Worm (Caenorhabditis elegans): ENCODE measurements around the gene Y97E10AR.2.

Gene Y97E10AR.2

ce11 chrV:7978798-7979197 is 17.2 kb upstream of the Y97E10AR.2 start (continued):
- TF ChIP-seq hrde-1 (tag; optimal IDR thresholded peaks at IDR 0.05; ENCODE audit: borderline replicate concordance) = no peak
- TF ChIP-seq nfya-2 (GFP tag; IDR thresholded peaks at IDR 0.05) = no peak
- peak; percentile 49 for TF ChIP-seq ceh-27 (GFP tag; optimal IDR thresholded peaks at IDR 0.05)
- no peak for TF ChIP-seq pbrm-1 (GFP tag; IDR thresholded peaks at IDR 0.05)
- no peak for TF ChIP-seq F37B4.10 (GFP tag; IDR thresholded peaks at IDR 0.05)
- TF ChIP-seq mcd-1 (GFP tag; IDR thresholded peaks at IDR 0.05) = 0 out of 2 replicates have a peak, but pooled peaks have one; percentile 22
- no peak for TF ChIP-seq F10E7.11 (tag; optimal IDR thresholded peaks at IDR 0.05)

ce11 chrV:7980370-7980987 is 15.5 kb upstream of the Y97E10AR.2 start:
- TF ChIP-seq let-607 (tag; optimal IDR thresholded peaks at IDR 0.05) = no peak
- no peak for TF ChIP-seq unc-62 (GFP tag; optimal IDR thresholded peaks at IDR 0.05)
- TF ChIP-seq lag-1 (GFP tag; IDR thresholded peaks at IDR 0.05) = no peak
- TF ChIP-seq somi-1 (GFP tag; optimal IDR thresholded peaks at IDR 0.05) = peak; percentile 20
- TF ChIP-seq ceh-100 (GFP tag; IDR thresholded peaks at IDR 0.05) = no peak
- TF ChIP-seq madf-10 (tag; optimal IDR thresholded peaks at IDR 0.05) = no peak
- no peak for TF ChIP-seq atf-7 (tag; optimal IDR thresholded peaks at IDR 0.05)
- TF ChIP-seq nhr-90 (tag; optimal IDR thresholded peaks at IDR 0.05) = no peak
- no peak for TF ChIP-seq mxl-1 (tag; optimal IDR thresholded peaks at IDR 0.05)
- no peak for TF ChIP-seq aptf-2 (GFP tag; conservative IDR thresholded peaks at IDR 0.05)
- TF ChIP-seq cebp-1 (GFP tag; IDR thresholded peaks at IDR 0.05) = no peak
- peak; percentile 25 for TF ChIP-seq cebp-1 (tag; optimal IDR thresholded peaks at IDR 0.05)
- TF ChIP-seq zfh-2 (GFP tag; conservative IDR thresholded peaks at IDR 0.05) = peak; percentile 56
- TF ChIP-seq tbx-9 (tag; optimal IDR thresholded peaks at IDR 0.05; ENCODE audit: borderline replicate concordance) = no peak
- no peak for TF ChIP-seq T07F8.4 (tag; optimal IDR thresholded peaks at IDR 0.05)
- TF ChIP-seq tlf-1 (GFP tag; optimal IDR thresholded peaks at IDR 0.05) = no peak
- TF ChIP-seq K12H6.12 (tag; optimal IDR thresholded peaks at IDR 0.05) = peak; percentile 10
- no peak for TF ChIP-seq K11D2.4 (GFP tag; IDR thresholded peaks at IDR 0.05)

ce11 chrV:7980993-7981595 is 14.9 kb upstream of the Y97E10AR.2 start, which contains the start of gene F26D11.1:
Gene F26D11.1 (plus strand): TSS chrV:7981545.
- TF ChIP-seq zfh-2 (GFP tag; conservative IDR thresholded peaks at IDR 0.05) (no peak), aptf-2 (GFP tag; conservative IDR thresholded peaks at IDR 0.05) (no peak), B0261.1 (tag; optimal IDR thresholded peaks at IDR 0.05) (no peak), bed-2 (GFP tag; IDR thresholded peaks at IDR 0.05) (no peak), madf-3 (GFP tag; IDR thresholded peaks at IDR 0.05) (no peak), ceh-79 (tag; optimal IDR thresholded peaks at IDR 0.05) (no peak), Y53F4B.3 (GFP tag; IDR thresholded peaks at IDR 0.05) (no peak), xnd-1 (tag; optimal IDR thresholded peaks at IDR 0.05) (peak; percentile 77), B0035.1 (tag; optimal IDR thresholded peaks at IDR 0.05) (no peak), madf-8 (GFP tag; conservative IDR thresholded peaks at IDR 0.05) (peak; percentile 87), nhr-120 (GFP tag; IDR thresholded peaks at IDR 0.05) (no peak), lin-54 (GFP tag; optimal IDR thresholded peaks at IDR 0.05) (no peak), hmg-1.2 (GFP tag; IDR thresholded peaks at IDR 0.05) (no peak), efl-1 (GFP tag; optimal IDR thresholded peaks at IDR 0.05) (no peak), egrh-3 (GFP tag; IDR thresholded peaks at IDR 0.05) (no peak), lag-1 (GFP tag; IDR thresholded peaks at IDR 0.05) (no peak), sptf-2 (GFP tag; optimal IDR thresholded peaks at IDR 0.05) (no peak), dox-1 (GFP tag; IDR thresholded peaks at IDR 0.05) (no peak), akir-1 (GFP tag; optimal IDR thresholded peaks at IDR 0.05) (no peak), ZK185.1 (tag; optimal IDR thresholded peaks at IDR 0.05; ENCODE audit: poor library complexity, severe bottlenecking) (no peak), F55B11.4 (tag; optimal IDR thresholded peaks at IDR 0.05; ENCODE audit: borderline replicate concordance, insufficient read depth) (no peak), ccch-3 (GFP tag; optimal IDR thresholded peaks at IDR 0.05) (no peak), nhr-27 (tag; optimal IDR thresholded peaks at IDR 0.05) (no peak), F57A8.1 (GFP tag; optimal IDR thresholded peaks at IDR 0.05) (no peak)
